Worm (Caenorhabditis elegans): ENCODE data around the gene F28F5.4.
A peak's percentile ranks its signal among the peaks of the same experiment; 100 is the strongest.

DNA sequence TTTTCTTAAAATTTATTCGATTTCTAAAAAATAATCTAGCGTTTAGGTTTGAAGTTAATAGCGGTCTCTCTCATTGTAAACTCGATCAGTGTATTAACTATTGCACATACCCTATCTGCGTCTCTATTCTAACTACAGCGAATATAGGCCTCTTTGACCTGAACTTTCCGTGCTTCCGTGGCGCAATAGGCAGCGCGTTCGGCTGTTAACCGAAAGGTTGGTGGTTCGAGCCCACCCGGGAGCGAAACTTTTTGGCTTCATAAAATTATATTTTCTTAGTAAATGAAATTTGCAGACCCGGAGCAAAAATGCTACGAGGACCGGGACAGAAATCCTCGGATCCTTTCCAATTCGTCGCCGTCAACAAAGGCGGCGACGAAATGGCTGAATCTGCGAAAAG lies 11.4 kb downstream of the F28F5.4 start:
- no peak for TF ChIP-seq ama-1 (optimal IDR thresholded peaks at IDR 0.05)
- TF ChIP-seq egl-27 (tag; optimal IDR thresholded peaks at IDR 0.05): no peak
- no peak for TF ChIP-seq snpc-4 (tag; optimal IDR thresholded peaks at IDR 0.05)
- peak; percentile 65 for TF ChIP-seq pha-4 (tag; optimal IDR thresholded peaks at IDR 0.05)
- TF ChIP-seq mml-1 (tag; optimal IDR thresholded peaks at IDR 0.05): no peak
- TF ChIP-seq nfya-1 (tag; optimal IDR thresholded peaks at IDR 0.05; ENCODE audit: insufficient read depth): no peak
- TF ChIP-seq lin-39 (tag; optimal IDR thresholded peaks at IDR 0.05): no peak
- TF ChIP-seq ztf-11 (tag; optimal IDR thresholded peaks at IDR 0.05): no peak
- TF ChIP-seq skn-1 (tag; optimal IDR thresholded peaks at IDR 0.05): peak; percentile 35
- no peak for TF ChIP-seq pqm-1 (tag; optimal IDR thresholded peaks at IDR 0.05)
- TF ChIP-seq fkh-10 (GFP tag; optimal IDR thresholded peaks at IDR 0.05): no peak
- TF ChIP-seq fkh-2 (tag; optimal IDR thresholded peaks at IDR 0.05): no peak
- TF ChIP-seq nhr-23 (tag; optimal IDR thresholded peaks at IDR 0.05): no peak
- no peak for TF ChIP-seq mdl-1 (tag; optimal IDR thresholded peaks at IDR 0.05)
